Worm (Caenorhabditis elegans) whole organism, L1 larva: Measurements from ENCODE around the gene srj-7.

ENCODE experiments used
- Y116A8C.19 ChIP-seq: sonication (generic microtip); optimal IDR thresholded peaks from 2 replicates; lab custom pipeline; 2016; ENCODE audit warnings: missing compliant biosample characterization, missing genetic modification characterization, borderline replicate concordance
- aha-1 ChIP-seq: fragments of 150-350 bp; optimal IDR thresholded peaks from 2 replicates; lab custom pipeline; 2014; ENCODE audit warnings: missing biosample characterization, missing genetic modification characterization
- alr-1 ChIP-seq: fragments of 200-800 bp; sonication (Bioruptor generic); optimal IDR thresholded peaks from 2 replicates; lab custom pipeline; 2018; ENCODE audit warnings: borderline replicate concordance, mild to moderate bottlenecking, missing genetic modification characterization, missing compliant biosample characterization
- ama-1 ChIP-seq: fragments of 150-350 bp; optimal IDR thresholded peaks from 2 replicates; lab custom pipeline; 2014
- ceh-8 ChIP-seq: fragments of 200-800 bp; sonication (Bioruptor generic); optimal IDR thresholded peaks from 2 replicates; lab custom pipeline; 2018; ENCODE audit warnings: mild to moderate bottlenecking, missing genetic modification characterization, moderate library complexity, missing compliant biosample characterization
- ceh-82 ChIP-seq, 3 experiments: fragments of 150-350 bp in 1 of 3; sonication (generic microtip) in 2 of 3; optimal IDR thresholded peaks; 2 replicates each; lab custom pipeline; 2014 to 2017; ENCODE audit warnings: missing biosample characterization in 3 of 3, missing genetic modification characterization in 3 of 3
- efl-1 ChIP-seq, 4 experiments: fragments of 150-350 bp; optimal IDR thresholded peaks in 3 of 4; peaks in 1 of 4; 1 replicate in 1 of 4; 2 replicates in 3 of 4; lab custom pipeline; 2014; ENCODE audit warnings: missing biosample characterization in 2 of 4, missing genetic modification characterization in 2 of 4, missing genetic modification reagents in 2 of 4
- elt-2 ChIP-seq: sonication (generic microtip); optimal IDR thresholded peaks from 2 replicates; lab custom pipeline; 2016; ENCODE audit warnings: missing genetic modification characterization, mild to moderate bottlenecking, inconsistent platforms, missing compliant biosample characterization, missing genetic modification reagents
- fkh-10 ChIP-seq: sonication (generic microtip); optimal IDR thresholded peaks from 2 replicates; lab custom pipeline; 2017; ENCODE audit warnings: missing biosample characterization, missing genetic modification reagents, missing genetic modification characterization
- fkh-8 ChIP-seq: sonication (generic microtip); optimal IDR thresholded peaks from 2 replicates; lab custom pipeline; 2016; ENCODE audit warnings: mild to moderate bottlenecking, missing genetic modification characterization, missing compliant biosample characterization
- fos-1 ChIP-seq: fragments of 150-350 bp; optimal IDR thresholded peaks from 2 replicates; lab custom pipeline; 2014; ENCODE audit warnings: missing biosample characterization, missing genetic modification characterization
- grh-1 ChIP-seq: fragments of 200-800 bp; sonication (Bioruptor generic); IDR thresholded peaks from 2 replicates; pipeline ENCODE4 v1.3.6; 2022; ENCODE audit warnings: missing genetic modification reagents, missing genetic modification characterization, missing compliant biosample characterization
- hpl-2 ChIP-seq: fragments of 150-350 bp; optimal IDR thresholded peaks from 2 replicates; lab custom pipeline; 2014; ENCODE audit warnings: missing biosample characterization, missing genetic modification reagents, missing genetic modification characterization
- jun-1 ChIP-seq: fragments of 150-350 bp; optimal IDR thresholded peaks from 2 replicates; lab custom pipeline; 2014; ENCODE audit warnings: missing biosample characterization, missing genetic modification reagents, missing genetic modification characterization
- lin-13 ChIP-seq: fragments of 150-350 bp; optimal IDR thresholded peaks from 2 replicates; lab custom pipeline; 2014; ENCODE audit warnings: missing biosample characterization, missing genetic modification reagents, missing genetic modification characterization
- lir-3 ChIP-seq: sonication (generic microtip); optimal IDR thresholded peaks from 2 replicates; lab custom pipeline; 2016; ENCODE audit warnings: mild to moderate bottlenecking, missing genetic modification characterization, moderate library complexity, missing compliant biosample characterization; ENCODE audit not compliant: poor library complexity
- mef-2 ChIP-seq: fragments of 150-350 bp; optimal IDR thresholded peaks from 2 replicates; lab custom pipeline; 2014; ENCODE audit warnings: missing biosample characterization, missing genetic modification characterization
- nhr-12 ChIP-seq: sonication (generic microtip); optimal IDR thresholded peaks from 2 replicates; lab custom pipeline; 2017; ENCODE audit warnings: missing biosample characterization, missing genetic modification characterization
- nhr-19 ChIP-seq: fragments of 200-800 bp; sonication (Bioruptor generic); conservative IDR thresholded peaks from 2 replicates; pipeline ENCODE4 v1.3.6; 2022; ENCODE audit warnings: missing genetic modification characterization, missing compliant biosample characterization
- nhr-237 ChIP-seq: fragments of 150-350 bp; optimal IDR thresholded peaks from 2 replicates; lab custom pipeline; 2014; ENCODE audit warnings: missing biosample characterization, missing genetic modification characterization
- nhr-47 ChIP-seq: sonication (generic microtip); optimal IDR thresholded peaks from 2 replicates; lab custom pipeline; 2016; ENCODE audit warnings: mild to moderate bottlenecking, missing genetic modification characterization, moderate library complexity, missing compliant biosample characterization
- nhr-71 ChIP-seq: sonication (generic microtip); optimal IDR thresholded peaks from 2 replicates; lab custom pipeline; 2016; ENCODE audit warnings: mild to moderate bottlenecking, missing genetic modification characterization, moderate library complexity, missing compliant biosample characterization
- nhr-76 ChIP-seq: sonication (generic microtip); optimal IDR thresholded peaks from 2 replicates; lab custom pipeline; 2017; ENCODE audit warnings: missing biosample characterization, missing genetic modification characterization
- nhr-77 ChIP-seq: fragments of 150-350 bp; optimal IDR thresholded peaks from 2 replicates; lab custom pipeline; 2014; ENCODE audit warnings: missing biosample characterization, missing genetic modification characterization
- nhr-84 ChIP-seq: sonication (generic microtip); optimal IDR thresholded peaks from 2 replicates; lab custom pipeline; 2017; ENCODE audit warnings: missing biosample characterization, missing genetic modification characterization
- nhr-85 ChIP-seq: sonication (generic microtip); peaks from one replicate; lab custom pipeline; 2016; ENCODE audit warnings: missing genetic modification characterization, inconsistent platforms, missing compliant biosample characterization
- pax-3 ChIP-seq: fragments of 200-800 bp; sonication (Bioruptor generic); optimal IDR thresholded peaks from 2 replicates; lab custom pipeline; 2018; ENCODE audit warnings: mild to moderate bottlenecking, missing genetic modification characterization, moderate library complexity, missing compliant biosample characterization
- rnt-1 ChIP-seq: sonication (generic microtip); optimal IDR thresholded peaks from 2 replicates; lab custom pipeline; 2016; ENCODE audit warnings: mild to moderate bottlenecking, missing genetic modification characterization, moderate library complexity, missing compliant biosample characterization
- snu-23 ChIP-seq: sonication (generic microtip); optimal IDR thresholded peaks from 2 replicates; lab custom pipeline; 2016; ENCODE audit warnings: missing genetic modification characterization, missing compliant biosample characterization
- sox-4 ChIP-seq: sonication (generic microtip); optimal IDR thresholded peaks from 2 replicates; lab custom pipeline; 2016; ENCODE audit warnings: missing genetic modification characterization, missing compliant biosample characterization
- tbx-2 ChIP-seq: sonication (generic microtip); optimal IDR thresholded peaks from 2 replicates; lab custom pipeline; 2016; ENCODE audit warnings: missing genetic modification characterization, missing compliant biosample characterization
- tlp-1 ChIP-seq: fragments of 150-350 bp; optimal IDR thresholded peaks from 2 replicates; lab custom pipeline; 2014; ENCODE audit warnings: missing biosample characterization, missing genetic modification characterization
- unc-130 ChIP-seq: fragments of 150-350 bp; optimal IDR thresholded peaks from 2 replicates; lab custom pipeline; 2017; ENCODE audit warnings: missing biosample characterization, missing genetic modification characterization, inconsistent platforms
- unc-30 ChIP-seq: sonication (generic microtip); optimal IDR thresholded peaks from 2 replicates; lab custom pipeline; 2017; ENCODE audit warnings: missing biosample characterization, missing genetic modification characterization
- ztf-4 ChIP-seq: fragments of 150-350 bp; optimal IDR thresholded peaks from 2 replicates; lab custom pipeline; 2014; ENCODE audit warnings: missing biosample characterization, missing genetic modification characterization

The srj-7 gene

DNA sequence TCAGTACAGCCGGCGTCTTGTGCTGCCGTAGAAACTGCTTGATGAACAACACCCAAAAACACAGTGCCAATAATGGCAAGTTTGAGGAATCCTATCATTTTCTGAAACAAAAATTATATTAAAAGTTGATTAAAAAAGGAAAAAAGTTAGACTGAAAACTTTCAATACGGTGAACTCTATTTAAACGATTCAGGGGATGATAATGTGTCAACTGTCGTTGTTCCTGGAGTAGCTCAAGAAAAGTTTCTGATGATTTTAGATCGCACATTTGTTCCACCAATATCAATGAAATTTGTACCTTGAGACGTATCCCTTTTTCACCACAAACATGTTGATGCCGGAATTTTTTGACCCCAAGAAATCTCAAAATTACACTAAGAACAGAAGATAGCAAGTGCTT lies 23.1 kb downstream of the srj-7 start, which contains the start of gene T28A11.18:
Gene T28A11.18 (minus strand): TSS at position 101 of the 400 bp plus-strand sequence.
- no peak for TF ChIP-seq nhr-77 (tag; lab: Kevin White, UChicago)
- TF ChIP-seq fkh-10 (GFP tag; lab: Kevin White, UChicago), result no peak
- TF ChIP-seq lin-13, result no peak
- no peak for TF ChIP-seq ama-1 (lab: Kevin White, UChicago)
- no peak for TF ChIP-seq elt-2
- TF ChIP-seq grh-1 (GFP tag; lab: Robert Waterston, UW), result no peak
- no peak for TF ChIP-seq fos-1 (tag; lab: Kevin White, UChicago)
- TF ChIP-seq unc-130 (tag; lab: Kevin White, UChicago), result no peak
- TF ChIP-seq tbx-2, result no peak
- TF ChIP-seq hpl-2 (GFP tag; lab: Kevin White, UChicago), result no peak
- TF ChIP-seq nhr-71 (tag; lab: Kevin White, UChicago), result no peak
- no peak for TF ChIP-seq ceh-8 (GFP tag; lab: Kevin White, UChicago)

ce11 chrV:3269407-3269806 lies 24.6 kb downstream of the srj-7 start, which contains the start of gene T28A11.19:
TSS of gene T28A11.19 (minus strand) at chrV:3269514.
- TF ChIP-seq rnt-1 (tag; lab: Kevin White, UChicago) (peak; percentile 16), alr-1 (tag; lab: Kevin White, UChicago) (no peak)

- TF ChIP-seq nhr-47, result no peak
- no peak for TF ChIP-seq efl-1 (optimal IDR thresholded peaks at IDR 0.05; lab: Kevin White, UChicago)
- TF ChIP-seq efl-1 (GFP tag; optimal IDR thresholded peaks at IDR 0.05 in 1 of 2; lab: Kevin White, UChicago), result peak in 1 of 2 experiments; percentile 70
- TF ChIP-seq, all 84 proteins: peak for 1
Observed at ce11 chrV:3273156-3273555, 28.4 kb downstream of the srj-7 start, which contains the start of gene T28A11.20. TSS of gene T28A11.20 (minus strand) at chrV:3273256.

DNA sequence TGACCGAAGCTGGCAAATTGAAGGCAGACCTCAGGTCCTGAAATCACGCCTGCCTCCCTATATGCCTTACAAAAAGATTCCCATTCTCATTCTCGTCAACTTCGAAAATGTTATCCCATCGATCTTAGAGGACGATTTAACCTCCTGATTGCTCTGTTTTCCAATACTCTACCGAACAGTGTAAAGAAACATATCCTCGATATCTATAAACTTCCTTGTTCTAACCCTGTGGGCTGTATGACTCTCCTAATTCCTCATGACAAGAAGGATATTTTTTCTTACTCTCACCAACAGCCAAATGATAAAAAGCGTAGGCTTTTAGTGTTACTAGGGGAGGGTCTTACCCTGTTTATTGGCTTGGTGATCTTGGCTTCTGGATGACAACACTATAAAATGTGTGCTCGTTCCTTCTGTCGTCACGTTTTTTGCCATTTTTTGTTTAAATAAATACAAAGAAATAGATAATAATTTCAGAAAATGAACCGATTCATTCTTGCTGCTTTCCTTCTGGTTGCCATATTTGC lies 28.8 kb downstream of the srj-7 start, which contains the start of gene T28A11.4:
Gene T28A11.4 (plus strand): TSS at position 474 of the 524 bp plus-strand sequence.
- no peak for TF ChIP-seq unc-30
- TF ChIP-seq aha-1 (tag; lab: Kevin White, UChicago), result no peak
- TF ChIP-seq nhr-237 (tag; lab: Kevin White, UChicago), result no peak
- no peak for TF ChIP-seq tlp-1 (tag; lab: Kevin White, UChicago)
- no peak for TF ChIP-seq snu-23 (GFP tag; lab: Kevin White, UChicago)
- TF ChIP-seq nhr-71 (tag; lab: Kevin White, UChicago), result no peak
- TF ChIP-seq nhr-19 (GFP tag; lab: Robert Waterston, UW), result no peak
- TF ChIP-seq fkh-8 (tag; lab: Kevin White, UChicago), result no peak
- no peak for TF ChIP-seq mef-2
- no peak for TF ChIP-seq fkh-10 (GFP tag; lab: Kevin White, UChicago)

DNA sequence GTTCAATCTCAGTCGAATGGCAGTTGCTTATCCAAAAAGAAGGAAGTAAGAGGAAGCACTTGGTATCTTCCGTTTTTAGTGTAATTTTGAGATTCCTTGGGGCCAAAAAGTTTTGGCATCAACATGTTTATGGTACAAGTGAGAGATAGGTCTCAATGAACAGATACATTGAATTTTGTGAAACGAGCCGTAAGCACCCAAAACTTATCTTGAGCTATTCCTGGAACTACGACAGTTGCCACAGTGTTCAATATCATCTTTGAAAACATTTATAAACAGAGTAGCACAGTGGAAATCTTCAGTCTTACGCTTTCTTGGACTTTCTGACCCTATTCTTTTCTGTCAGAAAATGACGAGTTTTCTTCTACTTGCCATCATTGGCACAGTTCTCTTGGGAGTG lies 30.2 kb downstream of the srj-7 start, which contains the start of gene T28A11.3:
Gene T28A11.3 (plus strand): TSS at position 301 of the 400 bp plus-strand sequence.
- TF ChIP-seq hpl-2 (GFP tag; lab: Kevin White, UChicago) (no peak), nhr-76 (tag; lab: Kevin White, UChicago) (no peak), lir-3 (no peak), fkh-8 (tag; lab: Kevin White, UChicago) (no peak), nhr-84 (tag; lab: Kevin White, UChicago) (no peak), ceh-82 (tag; optimal IDR thresholded peaks at IDR 0.05; lab: Kevin White, UChicago) (no peak), fkh-10 (GFP tag; lab: Kevin White, UChicago) (no peak), Y116A8C.19 (no peak), sox-4 (tag; lab: Kevin White, UChicago) (no peak), ztf-4 (tag; lab: Kevin White, UChicago) (no peak), pax-3 (tag; lab: Kevin White, UChicago) (no peak), nhr-12 (tag; lab: Kevin White, UChicago) (no peak), nhr-85 (tag; lab: Kevin White, UChicago) (no peak), fos-1 (tag; lab: Kevin White, UChicago) (no peak), jun-1 (no peak), grh-1 (GFP tag; lab: Robert Waterston, UW) (no peak), aha-1 (tag; lab: Kevin White, UChicago) (no peak)
